Worm (Caenorhabditis elegans): ENCODE data around the gene F35G12.7.

ce11 chrIII:4544959-4545358 lies 42.2 kb downstream of the F35G12.7 start, which contains the start of gene M88.3:
- TF ChIP-seq mec-3 (tag; optimal IDR thresholded peaks at IDR 0.05; ENCODE audit: borderline replicate concordance) (no peak), fkh-6 (tag; optimal IDR thresholded peaks at IDR 0.05) (no peak), eyg-1 (tag; optimal IDR thresholded peaks at IDR 0.05) (no peak), nhr-11 (tag; optimal IDR thresholded peaks at IDR 0.05) (no peak), ama-1 (optimal IDR thresholded peaks at IDR 0.05) (no peak), dmd-4 (tag; optimal IDR thresholded peaks at IDR 0.05; ENCODE audit: borderline replicate concordance) (no peak), F13H6.1 (tag; optimal IDR thresholded peaks at IDR 0.05) (no peak), pqm-1 (tag; optimal IDR thresholded peaks at IDR 0.05) (no peak), gmeb-2 (tag; optimal IDR thresholded peaks at IDR 0.05) (no peak), sox-4 (tag; optimal IDR thresholded peaks at IDR 0.05) (no peak)
